Fruit fly (Drosophila melanogaster): ENCODE results near the gene CG13901.

dm6 chr3L:787635-788034, 50.0 kb downstream of the CG13901 start:
- no peak for TF ChIP-seq mam (GFP tag; optimal IDR thresholded peaks at IDR 0.05)
- TF ChIP-seq lmd (GFP tag; IDR thresholded peaks at IDR 0.05) = no peak
- no peak for TF ChIP-seq Bdp1 (GFP tag; optimal IDR thresholded peaks at IDR 0.05)
- TF ChIP-seq chn (GFP tag; optimal IDR thresholded peaks at IDR 0.05) = no peak

Data from whole organism, embryonic.